ENCODE assay signal across 5 fruit fly cellular contexts in the genomic region with DNA sequence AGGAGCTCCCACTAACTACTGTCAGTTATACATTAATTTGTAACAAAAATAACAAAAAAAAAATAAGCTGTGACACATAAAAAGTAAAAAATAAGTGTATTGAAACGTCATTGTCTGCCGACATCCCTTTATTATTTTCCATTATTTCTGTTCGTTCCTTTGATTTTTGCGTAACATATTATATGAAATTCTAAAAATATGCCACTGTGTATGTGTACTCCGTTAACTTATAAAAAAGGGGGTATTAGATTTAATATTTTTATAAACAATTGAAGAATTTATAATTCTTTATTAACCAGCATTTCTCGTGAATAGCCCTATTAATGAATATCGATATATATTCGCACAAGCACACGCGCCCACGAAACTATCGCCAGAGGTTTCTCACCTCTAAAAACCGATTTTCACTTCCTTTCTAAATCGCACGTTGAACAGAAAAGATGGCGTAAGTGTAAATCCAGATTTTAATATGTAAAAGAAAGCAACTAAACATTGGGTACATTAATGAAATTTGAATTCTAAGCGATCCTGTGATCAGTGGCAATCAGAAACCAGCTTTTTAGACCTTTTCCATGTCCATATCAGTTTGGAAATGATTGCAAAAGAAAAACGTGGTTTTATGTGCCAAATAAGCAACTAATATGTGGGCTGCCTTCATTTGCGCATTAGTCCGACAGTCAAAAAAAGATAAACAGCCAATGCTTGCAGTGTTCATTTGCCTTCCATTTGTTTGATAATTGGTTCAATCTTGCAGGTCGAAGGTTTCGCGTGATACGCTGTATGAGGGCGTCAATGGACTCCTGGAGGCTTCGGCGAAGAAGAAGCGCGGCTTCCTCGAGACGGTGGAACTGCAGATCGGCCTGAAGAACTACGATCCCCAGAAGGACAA.
A peak's percentile ranks its signal among the peaks of the same experiment; 100 is the strongest.
TF ChIP-seq lines count a peak whose summit lies in the region.

A gene (plus strand): TSS at position 406 of the 889 bp plus-strand sequence.

- peak; percentile 60 for TF ChIP-seq CTCF in whole organism, embryonic (GFP tag; optimal IDR thresholded peaks at IDR 0.05; lab: Kevin White, UChicago)

TF ChIP-seq in whole organism, adult, 20 proteins besides CTCF, POLR2A, EP300 and RAD21 (continues in another document):
- TF ChIP-seq Mnt (GFP tag; optimal IDR thresholded peaks at IDR 0.05; lab: Kevin White, UChicago) (peak; percentile 88), CG11617 (GFP tag; optimal IDR thresholded peaks at IDR 0.05; lab: Kevin White, UChicago) (peak; percentile 73), cnc (optimal IDR thresholded peaks at IDR 0.05; lab: Kevin White, UChicago) (no peak), Clk (GFP tag; optimal IDR thresholded peaks at IDR 0.05; lab: Kevin White, UChicago) (no peak), Crg-1 (GFP tag; optimal IDR thresholded peaks at IDR 0.05; lab: Kevin White, UChicago) (no peak), CG14711 (tag; optimal IDR thresholded peaks at IDR 0.05; lab: Kevin White, UChicago) (peak; percentile 40), toe (GFP tag; optimal IDR thresholded peaks at IDR 0.05; lab: Kevin White, UChicago) (peak; percentile 60), CG12768 (GFP tag; optimal IDR thresholded peaks at IDR 0.05; lab: Kevin White, UChicago) (peak; percentile 38), CG7101 (tag; optimal IDR thresholded peaks at IDR 0.05; lab: Kevin White, UChicago) (peak; percentile 72), bab1 (GFP tag; optimal IDR thresholded peaks at IDR 0.05; lab: Kevin White, UChicago) (peak; percentile 72), tj (GFP tag; optimal IDR thresholded peaks at IDR 0.05; lab: Kevin White, UChicago) (peak; percentile 26), CG5204 (GFP tag; optimal IDR thresholded peaks at IDR 0.05; lab: Kevin White, UChicago) (peak; percentile 24), CG33017 (tag; optimal IDR thresholded peaks at IDR 0.05; lab: Kevin White, UChicago) (peak; percentile 58), kay (GFP tag; lab: Kevin White, UChicago; ENCODE audit: borderline replicate concordance) (peak; percentile 89), ovo (GFP tag; optimal IDR thresholded peaks at IDR 0.05; lab: Kevin White, UChicago) (peak; percentile 51), cic (GFP tag; optimal IDR thresholded peaks at IDR 0.05; lab: Kevin White, UChicago) (no peak)

TF ChIP-seq in whole organism, embryonic, 481 proteins besides CTCF, POLR2A, EP300 and RAD21 (continues in another document):
- peak; percentile 84 for TF ChIP-seq Scr (GFP tag; IDR thresholded peaks at IDR 0.05; lab: Robert Waterston, UW; ENCODE audit: partially characterized antibody)
- TF ChIP-seq CG13424 (tag; optimal IDR thresholded peaks at IDR 0.05; lab: Kevin White, UChicago): peak; percentile 61
- peak; percentile 63 for TF ChIP-seq CG7556 (GFP tag; optimal IDR thresholded peaks at IDR 0.05; lab: Kevin White, UChicago)
- peak; percentile 73 for TF ChIP-seq nmo (GFP tag; optimal IDR thresholded peaks at IDR 0.05; lab: Kevin White, UChicago)
- no peak for TF ChIP-seq TFAM (GFP tag; optimal IDR thresholded peaks at IDR 0.05; lab: Kevin White, UChicago)
- TF ChIP-seq chinmo (GFP tag; IDR thresholded peaks at IDR 0.05; lab: Robert Waterston, UW; ENCODE audit: partially characterized antibody): peak; percentile 66; the same call in 1 of the 4 replicates
- no peak for TF ChIP-seq fru (optimal IDR thresholded peaks at IDR 0.05; lab: Kevin White, UChicago)
- TF ChIP-seq CG3726 (GFP tag; IDR thresholded peaks at IDR 0.05; lab: Robert Waterston, UW): 0 out of 3 replicates have a peak, but pooled peaks have one; percentile 27
- peak; percentile 48; the same call in 1 of the 2 replicates for TF ChIP-seq ttk (GFP tag; IDR thresholded peaks at IDR 0.05; lab: Robert Waterston, UW)
- TF ChIP-seq ro (GFP tag; IDR thresholded peaks at IDR 0.05; lab: Robert Waterston, UW): no peak
- peak; percentile 30; the same call in 1 of the 2 replicates for TF ChIP-seq Xrp1 (GFP tag; IDR thresholded peaks at IDR 0.05; lab: Robert Waterston, UW)
- no peak for TF ChIP-seq CG6254 (GFP tag; optimal IDR thresholded peaks at IDR 0.05; lab: Kevin White, UChicago)
- TF ChIP-seq Abd-B (GFP tag; optimal IDR thresholded peaks at IDR 0.05; lab: Kevin White, UChicago): peak; percentile 55
- TF ChIP-seq luna (GFP tag; optimal IDR thresholded peaks at IDR 0.05; lab: Kevin White, UChicago): peak; percentile 24
- TF ChIP-seq CG18262 (tag; optimal IDR thresholded peaks at IDR 0.05; lab: Kevin White, UChicago): peak; percentile 72

TF ChIP-seq in whole organism, prepupa, 60 proteins besides CTCF, POLR2A, EP300 and RAD21 (continues in another document):
- TF ChIP-seq vri (GFP tag; optimal IDR thresholded peaks at IDR 0.05; lab: Kevin White, UChicago) (no peak), CG11294 (GFP tag; IDR thresholded peaks at IDR 0.05; lab: Robert Waterston, UW) (peak; percentile 62; the same call in 1 of the 2 replicates), topi (GFP tag; optimal IDR thresholded peaks at IDR 0.05; lab: Kevin White, UChicago) (peak; percentile 50), fkh (GFP tag; optimal IDR thresholded peaks at IDR 0.05; lab: Kevin White, UChicago) (peak; percentile 8), CG16779 (tag; optimal IDR thresholded peaks at IDR 0.05; lab: Kevin White, UChicago) (no peak), CG11902 (GFP tag; optimal IDR thresholded peaks at IDR 0.05; lab: Kevin White, UChicago) (peak; percentile 38), cyc (GFP tag; optimal IDR thresholded peaks at IDR 0.05; lab: Kevin White, UChicago) (peak; percentile 34), Sox102F (GFP tag; optimal IDR thresholded peaks at IDR 0.05; lab: Kevin White, UChicago) (no peak), salr (GFP tag; optimal IDR thresholded peaks at IDR 0.05; lab: Kevin White, UChicago) (peak in 1 of 2 experiments; percentile 55), OdsH (GFP tag; optimal IDR thresholded peaks at IDR 0.05; lab: Kevin White, UChicago) (peak; percentile 40), CG1621 (tag; optimal IDR thresholded peaks at IDR 0.05; lab: Kevin White, UChicago) (peak; percentile 2), net (GFP tag; optimal IDR thresholded peaks at IDR 0.05; lab: Kevin White, UChicago) (peak; percentile 58), pdm3 (GFP tag; optimal IDR thresholded peaks at IDR 0.05; lab: Kevin White, UChicago) (no peak), Hr39 (GFP tag; optimal IDR thresholded peaks at IDR 0.05; lab: Kevin White, UChicago) (peak; percentile 51), CG9139 (GFP tag; optimal IDR thresholded peaks at IDR 0.05; lab: Kevin White, UChicago) (peak; percentile 18), CG8319 (GFP tag; optimal IDR thresholded peaks at IDR 0.05; lab: Kevin White, UChicago) (peak; percentile 24)

TF ChIP-seq in whole organism, pupa, 21 proteins besides CTCF, POLR2A, EP300 and RAD21:
- TF ChIP-seq CG12605 (GFP tag; IDR thresholded peaks at IDR 0.05; lab: Robert Waterston, UW) (no peak; the same call in 1 of the 2 replicates), Snoo (tag; optimal IDR thresholded peaks at IDR 0.05; lab: Kevin White, UChicago) (peak; percentile 65), CG9948 (tag; optimal IDR thresholded peaks at IDR 0.05; lab: Kevin White, UChicago) (peak; percentile 7), Pif1A (GFP tag; optimal IDR thresholded peaks at IDR 0.05; lab: Kevin White, UChicago) (no peak), Ets98B (GFP tag; IDR thresholded peaks at IDR 0.05; lab: Robert Waterston, UW) (peak; percentile 34; the same call in 1 of the 2 replicates), gl (tag; optimal IDR thresholded peaks at IDR 0.05; lab: Kevin White, UChicago) (no peak), CG32121 (GFP tag; IDR thresholded peaks at IDR 0.05; lab: Robert Waterston, UW) (peak; percentile 52), CG34367 (tag; optimal IDR thresholded peaks at IDR 0.05; lab: Kevin White, UChicago) (peak; percentile 42), CG10348 (GFP tag; IDR thresholded peaks at IDR 0.05; lab: Robert Waterston, UW) (peak; percentile 21; the same call in 1 of the 2 replicates), Pif1B (GFP tag; optimal IDR thresholded peaks at IDR 0.05; lab: Kevin White, UChicago) (no peak), CG15710 (tag; optimal IDR thresholded peaks at IDR 0.05; lab: Kevin White, UChicago) (peak; percentile 38), CG8159 (tag; optimal IDR thresholded peaks at IDR 0.05; lab: Kevin White, UChicago) (peak; percentile 70), CG4496 (GFP tag; IDR thresholded peaks at IDR 0.05; lab: Robert Waterston, UW) (peak; percentile 69; the same call in 2 of the 3 replicates)

TF ChIP-seq in whole organism, wandering third instar larva, 38 proteins besides CTCF, POLR2A, EP300 and RAD21 (continues in another document):
- no peak for TF ChIP-seq CrebA (GFP tag; optimal IDR thresholded peaks at IDR 0.05; lab: Kevin White, UChicago; ENCODE audit: borderline replicate concordance)
- peak; percentile 62 for TF ChIP-seq dmrt93B (GFP tag; optimal IDR thresholded peaks at IDR 0.05; lab: Kevin White, UChicago)
- no peak for TF ChIP-seq Vsx2 (GFP tag; optimal IDR thresholded peaks at IDR 0.05; lab: Kevin White, UChicago; ENCODE audit: partially characterized antibody)
- peak in 1 of 2 experiments; percentile 70 for TF ChIP-seq foxo (GFP tag; optimal IDR thresholded peaks at IDR 0.05; lab: Kevin White, UChicago)
- peak; percentile 24 for TF ChIP-seq sage (GFP tag; optimal IDR thresholded peaks at IDR 0.05; lab: Kevin White, UChicago)
- peak; percentile 54 for TF ChIP-seq br (GFP tag; optimal IDR thresholded peaks at IDR 0.05; lab: Kevin White, UChicago)
- no peak for TF ChIP-seq Hr78 (GFP tag; optimal IDR thresholded peaks at IDR 0.05; lab: Kevin White, UChicago)
- no peak for TF ChIP-seq Rel (GFP tag; optimal IDR thresholded peaks at IDR 0.05; lab: Kevin White, UChicago)
- peak; percentile 16 for TF ChIP-seq Rel (tag; optimal IDR thresholded peaks at IDR 0.05; lab: Kevin White, UChicago)
- TF ChIP-seq Myc (optimal IDR thresholded peaks at IDR 0.05; lab: Kevin White, UChicago): peak; percentile 65
- TF ChIP-seq Jra (GFP tag; optimal IDR thresholded peaks at IDR 0.05; lab: Kevin White, UChicago): peak; percentile 45
- TF ChIP-seq Mio (GFP tag; optimal IDR thresholded peaks at IDR 0.05; lab: Kevin White, UChicago): no peak
- TF ChIP-seq dsf (GFP tag; optimal IDR thresholded peaks at IDR 0.05; lab: Kevin White, UChicago; ENCODE audit: borderline replicate concordance): peak; percentile 18
- no peak for TF ChIP-seq usp (GFP tag; optimal IDR thresholded peaks at IDR 0.05; lab: Kevin White, UChicago)
- peak; percentile 60 for TF ChIP-seq Sp1 (GFP tag; optimal IDR thresholded peaks at IDR 0.05; lab: Kevin White, UChicago)
- TF ChIP-seq lola (GFP tag; optimal IDR thresholded peaks at IDR 0.05; lab: Kevin White, UChicago): no peak
- TF ChIP-seq HLH106 (tag; optimal IDR thresholded peaks at IDR 0.05; lab: Kevin White, UChicago): peak; percentile 47
- TF ChIP-seq jim (GFP tag; optimal IDR thresholded peaks at IDR 0.05; lab: Kevin White, UChicago): no peak
- TF ChIP-seq dl (GFP tag; optimal IDR thresholded peaks at IDR 0.05; lab: Kevin White, UChicago; ENCODE audit: insufficient read depth in 1 of 2, partially characterized antibody in 2 of 2): no peak
- TF ChIP-seq CG9705 (GFP tag; optimal IDR thresholded peaks at IDR 0.05; lab: Kevin White, UChicago): peak; percentile 53
- TF ChIP-seq fru (GFP tag; optimal IDR thresholded peaks at IDR 0.05; lab: Kevin White, UChicago): no peak
- peak; percentile 71 for TF ChIP-seq Hnf4 (GFP tag; optimal IDR thresholded peaks at IDR 0.05; lab: Kevin White, UChicago)
